Worm (Caenorhabditis elegans) whole organism, L1 larva: ENCODE measurements around the gene dnj-10.
A peak's percentile ranks its signal among the peaks of the same experiment; 100 is the strongest.

Source experiments
- aly-2 ChIP-seq: fragments of 150-350 bp; optimal IDR thresholded peaks from 2 replicates; lab custom pipeline; 2014; ENCODE audit warnings: missing biosample characterization, missing genetic modification characterization
- ama-1 ChIP-seq: fragments of 150-350 bp; optimal IDR thresholded peaks from 2 replicates; lab custom pipeline; 2014
- dpl-1 ChIP-seq, 3 experiments: fragments of 150-350 bp in 2 of 3; sonication (generic microtip) in 1 of 3; optimal IDR thresholded peaks; 2 replicates each; lab custom pipeline; 2014 to 2017; ENCODE audit warnings: missing biosample characterization in 3 of 3, missing genetic modification characterization in 3 of 3, missing genetic modification reagents in 3 of 3
- efl-1 ChIP-seq, 4 experiments: fragments of 150-350 bp; optimal IDR thresholded peaks in 3 of 4; peaks in 1 of 4; 1 replicate in 1 of 4; 2 replicates in 3 of 4; lab custom pipeline; 2014; ENCODE audit warnings: missing biosample characterization in 2 of 4, missing genetic modification characterization in 2 of 4, missing genetic modification reagents in 2 of 4
- elt-3 ChIP-seq, 6 experiments: fragments of 150-350 bp in 1 of 6; sonication (generic microtip); optimal IDR thresholded peaks; 2 replicates each; lab custom pipeline; 2017 to 2018; ENCODE audit warnings: missing biosample characterization in 6 of 6, missing genetic modification characterization in 6 of 6, inconsistent platforms in 1 of 6
- fkh-10 ChIP-seq: sonication (generic microtip); optimal IDR thresholded peaks from 2 replicates; lab custom pipeline; 2017; ENCODE audit warnings: missing biosample characterization, missing genetic modification reagents, missing genetic modification characterization
- jun-1 ChIP-seq: fragments of 150-350 bp; optimal IDR thresholded peaks from 2 replicates; lab custom pipeline; 2014; ENCODE audit warnings: missing biosample characterization, missing genetic modification reagents, missing genetic modification characterization
- lin-13 ChIP-seq: fragments of 150-350 bp; optimal IDR thresholded peaks from 2 replicates; lab custom pipeline; 2014; ENCODE audit warnings: missing biosample characterization, missing genetic modification reagents, missing genetic modification characterization
- nhr-28 ChIP-seq: fragments of 150-350 bp; optimal IDR thresholded peaks from 2 replicates; lab custom pipeline; 2014; ENCODE audit warnings: missing biosample characterization, missing genetic modification characterization
- nhr-47 ChIP-seq: sonication (generic microtip); optimal IDR thresholded peaks from 2 replicates; lab custom pipeline; 2016; ENCODE audit warnings: mild to moderate bottlenecking, missing genetic modification characterization, moderate library complexity, missing compliant biosample characterization
- nhr-77 ChIP-seq: fragments of 150-350 bp; optimal IDR thresholded peaks from 2 replicates; lab custom pipeline; 2014; ENCODE audit warnings: missing biosample characterization, missing genetic modification characterization
- pqm-1 ChIP-seq: sonication (generic microtip); optimal IDR thresholded peaks from 3 replicates; lab custom pipeline; 2017; ENCODE audit warnings: missing biosample characterization, missing genetic modification characterization
- swsn-7 ChIP-seq: sonication (generic microtip); optimal IDR thresholded peaks from 2 replicates; lab custom pipeline; 2016; ENCODE audit warnings: missing genetic modification characterization, missing compliant biosample characterization

DNA sequence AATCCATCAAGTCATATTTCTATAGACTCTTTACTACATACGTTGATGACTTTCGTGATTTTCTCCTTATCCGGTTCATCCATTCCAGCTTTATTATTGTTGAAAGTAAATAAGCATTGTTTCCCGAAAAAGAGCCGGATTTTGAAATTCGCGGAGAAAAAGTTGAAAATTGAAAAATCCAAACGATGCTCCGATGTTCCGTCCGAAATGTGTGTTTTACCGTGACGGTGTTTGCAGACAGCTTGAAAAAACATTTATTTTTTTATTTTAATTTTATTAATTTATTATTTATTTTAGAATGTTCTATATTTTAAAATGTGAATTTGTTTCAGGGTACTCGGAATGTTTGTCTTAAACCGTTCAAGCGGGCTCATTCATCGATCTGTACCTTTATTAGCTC is at the start of gene dnj-10:
- TF ChIP-seq nhr-47 (peak; percentile 72), lin-13 (no peak), jun-1 (tag; lab: Kevin White, UChicago) (no peak), nhr-77 (tag; lab: Kevin White, UChicago) (no peak), nhr-28 (tag; lab: Kevin White, UChicago) (no peak), dpl-1 (GFP tag; optimal IDR thresholded peaks at IDR 0.05; lab: Kevin White, UChicago) (peak; percentile 81 to 94 (median 87)), aly-2 (tag; lab: Kevin White, UChicago) (no peak), ama-1 (lab: Kevin White, UChicago) (no peak), pqm-1 (tag; lab: Kevin White, UChicago) (no peak), elt-3 (tag; optimal IDR thresholded peaks at IDR 0.05; lab: Kevin White, UChicago) (peak in 1 of 6 experiments; percentile 31), efl-1 (optimal IDR thresholded peaks at IDR 0.05; lab: Kevin White, UChicago) (peak; percentile 32 to 87), efl-1 (GFP tag; optimal IDR thresholded peaks at IDR 0.05 in 1 of 2; lab: Kevin White, UChicago) (peak; percentile 90 to 98), fkh-10 (GFP tag; lab: Kevin White, UChicago) (peak; percentile 3), swsn-7 (tag; lab: Kevin White, UChicago) (peak; percentile 62)
